Worm (Caenorhabditis elegans) whole organism, L4 larva: Measurements from ENCODE around the gene ife-4.

Experiments
- F10B5.3 ChIP-seq: sonication (generic microtip); optimal IDR thresholded peaks from 2 replicates; lab custom pipeline; 2016; ENCODE audit warnings: mild to moderate bottlenecking, missing genetic modification characterization, missing compliant biosample characterization
- ama-1 ChIP-seq: fragments of 150-350 bp; optimal IDR thresholded peaks from 2 replicates; lab custom pipeline; 2014; ENCODE audit warnings: inconsistent platforms, mixed read lengths
- dmd-9 ChIP-seq: fragments of 200-800 bp; sonication (Bioruptor generic); IDR thresholded peaks from 2 replicates; pipeline ENCODE4 v1.3.6; 2022; ENCODE audit warnings: missing genetic modification reagents, missing genetic modification characterization, missing compliant biosample characterization
- dpl-1 ChIP-seq: fragments of 150-350 bp; optimal IDR thresholded peaks from 2 replicates; lab custom pipeline; 2014; ENCODE audit warnings: missing biosample characterization, missing genetic modification reagents, missing genetic modification characterization
- egl-27 ChIP-seq: sonication (generic microtip); optimal IDR thresholded peaks from 3 replicates; lab custom pipeline; 2017; ENCODE audit warnings: missing biosample characterization, missing genetic modification reagents, missing genetic modification characterization
- lin-1 ChIP-seq: fragments of 200-800 bp; sonication (Bioruptor generic); IDR thresholded peaks from 2 replicates; pipeline ENCODE4 v1.3.6; 2022; ENCODE audit warnings: missing genetic modification reagents, missing genetic modification characterization, missing compliant biosample characterization
- lin-13 ChIP-seq: fragments of 150-350 bp; optimal IDR thresholded peaks from 2 replicates; lab custom pipeline; 2014; ENCODE audit warnings: missing biosample characterization, missing genetic modification reagents, missing genetic modification characterization
- mxl-2 ChIP-seq: fragments of 200-800 bp; sonication (Bioruptor generic); conservative IDR thresholded peaks from 2 replicates; pipeline ENCODE4 v1.3.6; 2022; ENCODE audit warnings: missing genetic modification reagents, missing genetic modification characterization, missing compliant biosample characterization
- nhr-41 ChIP-seq: fragments of 200-800 bp; sonication (Bioruptor generic); IDR thresholded peaks from 2 replicates; pipeline ENCODE4 v1.3.6; 2022; ENCODE audit warnings: missing genetic modification reagents, missing genetic modification characterization, missing compliant biosample characterization
- snpc-4 ChIP-seq: fragments of 150-350 bp; optimal IDR thresholded peaks from 2 replicates; lab custom pipeline; 2014; ENCODE audit warnings: missing biosample characterization, missing genetic modification characterization
- unc-62 ChIP-seq, 3 experiments: fragments of 150-350 bp in 1 of 3; sonication (generic microtip); optimal IDR thresholded peaks in 2 of 3; peaks in 1 of 3; 1 replicate in 1 of 3; 2 replicates in 2 of 3; lab custom pipeline; 2014 to 2017; ENCODE audit warnings: missing biosample characterization in 3 of 3, missing genetic modification characterization in 3 of 3, missing genetic modification reagents in 3 of 3, missing genotype in 1 of 3

DNA sequence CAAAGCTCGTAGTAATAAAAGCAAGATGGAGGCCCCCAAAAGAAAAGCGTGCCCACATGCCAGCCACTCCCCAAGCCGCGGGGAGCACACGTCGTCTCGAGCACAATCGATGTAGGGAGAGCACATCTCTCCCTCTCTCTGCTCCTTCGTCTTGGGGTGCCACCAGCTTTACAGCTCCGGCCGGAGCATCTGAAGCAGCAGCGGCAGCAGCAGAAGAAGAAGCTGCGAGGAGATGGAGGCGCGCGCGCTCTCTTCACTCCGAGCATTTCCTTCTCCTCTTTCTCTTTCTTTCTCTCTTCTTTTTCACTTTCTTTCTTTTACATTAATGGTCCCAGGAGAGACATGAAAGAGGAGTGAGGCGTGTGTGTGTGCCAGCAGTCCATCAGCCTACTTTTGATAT is 39.9 kb upstream of the ife-4 start:
- TF ChIP-seq nhr-41 (GFP tag; lab: Robert Waterston, UW): no peak
- 0 out of 2 replicates have a peak, but pooled peaks have one; percentile 36 for TF ChIP-seq dmd-9
- TF ChIP-seq mxl-2 (GFP tag; lab: Robert Waterston, UW): no peak
- peak in 1 of 2 experiments; percentile 99 for TF ChIP-seq unc-62 (GFP tag; optimal IDR thresholded peaks at IDR 0.05 in 1 of 2; lab: Kevin White, UChicago)
- no peak for TF ChIP-seq unc-62 (tag; optimal IDR thresholded peaks at IDR 0.05; lab: Kevin White, UChicago)
- TF ChIP-seq snpc-4 (tag; lab: Kevin White, UChicago): no peak
- TF ChIP-seq dpl-1: no peak
- TF ChIP-seq lin-1 (GFP tag; lab: Robert Waterston, UW): no peak
- TF ChIP-seq ama-1 (lab: Kevin White, UChicago): no peak
- no peak for TF ChIP-seq egl-27 (tag; lab: Kevin White, UChicago)
- no peak for TF ChIP-seq F10B5.3 (tag; lab: Kevin White, UChicago)
- no peak for TF ChIP-seq lin-13 (GFP tag; lab: Kevin White, UChicago)
